Fruit fly (Drosophila melanogaster) whole organism, wandering third instar larva: ENCODE data around the gene CG7329.

ENCODE experiments used
- Abd-B ChIP-seq: fragments of >200 bp; optimal IDR thresholded peaks from 2 replicates; lab custom pipeline; 2017; ENCODE audit warnings: missing biosample characterization, missing genetic modification characterization
- Hr83 ChIP-seq: fragments of 200-300 bp; sonication (Bioruptor generic); optimal IDR thresholded peaks from 2 replicates; lab custom pipeline; 2016; ENCODE audit warnings: missing biosample characterization, mild to moderate bottlenecking, missing genetic modification characterization, moderate library complexity; ENCODE audit not compliant: poor library complexity, severe bottlenecking
- dmrt93B ChIP-seq: fragments of 200-800 bp; sonication (Bioruptor generic); optimal IDR thresholded peaks from 2 replicates; lab custom pipeline; 2018; ENCODE audit warnings: missing biosample characterization, mild to moderate bottlenecking, missing genetic modification characterization
- lola ChIP-seq: fragments of >200 bp; optimal IDR thresholded peaks from 2 replicates; lab custom pipeline; 2017; ENCODE audit warnings: missing biosample characterization, missing genetic modification characterization

dm6 chr2L:10616767-10617166, 21.5 kb downstream of the CG7329 start:
- TF ChIP-seq lola (GFP tag; lab: Kevin White, UChicago) (no peak), dmrt93B (GFP tag; lab: Kevin White, UChicago) (peak; percentile 12), Hr83 (no peak), Abd-B (GFP tag; lab: Kevin White, UChicago) (no peak)
